Worm (Caenorhabditis elegans) whole organism, L1 larva: ENCODE results near the gene C10E2.2.

ENCODE experiments used
- C16A3.4 ChIP-seq: fragments of 150-350 bp; optimal IDR thresholded peaks from 2 replicates; lab custom pipeline; 2014; ENCODE audit warnings: missing biosample characterization, missing genetic modification characterization
- F16B12.6 ChIP-seq: fragments of 150-350 bp; optimal IDR thresholded peaks from 2 replicates; lab custom pipeline; 2014; ENCODE audit warnings: missing biosample characterization, missing genetic modification characterization
- Y116A8C.19 ChIP-seq: sonication (generic microtip); optimal IDR thresholded peaks from 2 replicates; lab custom pipeline; 2016; ENCODE audit warnings: missing compliant biosample characterization, missing genetic modification characterization, borderline replicate concordance
- alr-1 ChIP-seq: fragments of 200-800 bp; sonication (Bioruptor generic); optimal IDR thresholded peaks from 2 replicates; lab custom pipeline; 2018; ENCODE audit warnings: borderline replicate concordance, mild to moderate bottlenecking, missing genetic modification characterization, missing compliant biosample characterization
- ceh-8 ChIP-seq: fragments of 200-800 bp; sonication (Bioruptor generic); optimal IDR thresholded peaks from 2 replicates; lab custom pipeline; 2018; ENCODE audit warnings: mild to moderate bottlenecking, missing genetic modification characterization, moderate library complexity, missing compliant biosample characterization
- ceh-88 ChIP-seq: fragments of 200-800 bp; sonication (Bioruptor generic); IDR thresholded peaks from 2 replicates; pipeline ENCODE4 v1.3.6; 2022; ENCODE audit warnings: missing genetic modification characterization, missing compliant biosample characterization
- dpl-1 ChIP-seq, 3 experiments: fragments of 150-350 bp in 2 of 3; sonication (generic microtip) in 1 of 3; optimal IDR thresholded peaks; 2 replicates each; lab custom pipeline; 2014 to 2017; ENCODE audit warnings: missing biosample characterization in 3 of 3, missing genetic modification characterization in 3 of 3, missing genetic modification reagents in 3 of 3
- efl-1 ChIP-seq, 4 experiments: fragments of 150-350 bp; optimal IDR thresholded peaks in 3 of 4; peaks in 1 of 4; 1 replicate in 1 of 4; 2 replicates in 3 of 4; lab custom pipeline; 2014; ENCODE audit warnings: missing biosample characterization in 2 of 4, missing genetic modification characterization in 2 of 4, missing genetic modification reagents in 2 of 4
- egl-27 ChIP-seq, 2 experiments: fragments of 150-350 bp in 1 of 2; sonication (generic microtip); optimal IDR thresholded peaks; 3 replicates each; lab custom pipeline; 2017 to 2018; ENCODE audit warnings: missing biosample characterization in 2 of 2, missing genetic modification characterization in 2 of 2, missing genetic modification reagents in 2 of 2
- fkh-10 ChIP-seq: sonication (generic microtip); optimal IDR thresholded peaks from 2 replicates; lab custom pipeline; 2017; ENCODE audit warnings: missing biosample characterization, missing genetic modification reagents, missing genetic modification characterization
- fkh-4 ChIP-seq: sonication (generic microtip); optimal IDR thresholded peaks from 2 replicates; lab custom pipeline; 2016; ENCODE audit warnings: missing compliant biosample characterization, missing genetic modification characterization, borderline replicate concordance
- hlh-17 ChIP-seq: fragments of 200-800 bp; sonication (Bioruptor generic); optimal IDR thresholded peaks from 2 replicates; lab custom pipeline; 2018; ENCODE audit warnings: missing genetic modification characterization, mild to moderate bottlenecking, missing compliant biosample characterization, moderate library complexity, borderline replicate concordance
- hlh-4 ChIP-seq: sonication (generic microtip); optimal IDR thresholded peaks from 2 replicates; lab custom pipeline; 2016; ENCODE audit warnings: mild to moderate bottlenecking, missing genetic modification characterization, missing compliant biosample characterization
- hpl-2 ChIP-seq: fragments of 150-350 bp; optimal IDR thresholded peaks from 2 replicates; lab custom pipeline; 2014; ENCODE audit warnings: missing biosample characterization, missing genetic modification reagents, missing genetic modification characterization
- irx-1 ChIP-seq: sonication (generic microtip); optimal IDR thresholded peaks from 2 replicates; lab custom pipeline; 2016; ENCODE audit warnings: missing genetic modification characterization, missing compliant biosample characterization
- lin-13 ChIP-seq: fragments of 150-350 bp; optimal IDR thresholded peaks from 2 replicates; lab custom pipeline; 2014; ENCODE audit warnings: missing biosample characterization, missing genetic modification reagents, missing genetic modification characterization
- lin-14 ChIP-seq: fragments of 200-800 bp; sonication (Bioruptor generic); optimal IDR thresholded peaks from 2 replicates; lab custom pipeline; 2018; ENCODE audit warnings: mild to moderate bottlenecking, missing genetic modification characterization, moderate library complexity, missing compliant biosample characterization
- lin-15B ChIP-seq: fragments of 150-350 bp; sonication (generic microtip); optimal IDR thresholded peaks from 3 replicates; lab custom pipeline; 2014; ENCODE audit warnings: missing biosample characterization, missing genetic modification characterization
- nhr-20 ChIP-seq: sonication (generic microtip); optimal IDR thresholded peaks from 2 replicates; lab custom pipeline; 2016; ENCODE audit warnings: mild to moderate bottlenecking, missing genetic modification characterization, missing compliant biosample characterization
- nhr-71 ChIP-seq: sonication (generic microtip); optimal IDR thresholded peaks from 2 replicates; lab custom pipeline; 2016; ENCODE audit warnings: mild to moderate bottlenecking, missing genetic modification characterization, moderate library complexity, missing compliant biosample characterization
- nhr-84 ChIP-seq: sonication (generic microtip); optimal IDR thresholded peaks from 2 replicates; lab custom pipeline; 2017; ENCODE audit warnings: missing biosample characterization, missing genetic modification characterization
- nhr-85 ChIP-seq: sonication (generic microtip); peaks from one replicate; lab custom pipeline; 2016; ENCODE audit warnings: missing genetic modification characterization, inconsistent platforms, missing compliant biosample characterization
- pax-3 ChIP-seq: fragments of 200-800 bp; sonication (Bioruptor generic); optimal IDR thresholded peaks from 2 replicates; lab custom pipeline; 2018; ENCODE audit warnings: mild to moderate bottlenecking, missing genetic modification characterization, moderate library complexity, missing compliant biosample characterization
- pqm-1 ChIP-seq: sonication (generic microtip); optimal IDR thresholded peaks from 3 replicates; lab custom pipeline; 2017; ENCODE audit warnings: missing biosample characterization, missing genetic modification characterization
- rnt-1 ChIP-seq: sonication (generic microtip); optimal IDR thresholded peaks from 2 replicates; lab custom pipeline; 2016; ENCODE audit warnings: mild to moderate bottlenecking, missing genetic modification characterization, moderate library complexity, missing compliant biosample characterization
- skn-1 ChIP-seq: fragments of 150-350 bp; optimal IDR thresholded peaks from 2 replicates; lab custom pipeline; 2014; ENCODE audit warnings: missing biosample characterization, missing genetic modification characterization
- tlp-1 ChIP-seq: fragments of 150-350 bp; optimal IDR thresholded peaks from 2 replicates; lab custom pipeline; 2014; ENCODE audit warnings: missing biosample characterization, missing genetic modification characterization
- unc-130 ChIP-seq: fragments of 150-350 bp; optimal IDR thresholded peaks from 2 replicates; lab custom pipeline; 2017; ENCODE audit warnings: missing biosample characterization, missing genetic modification characterization, inconsistent platforms
- unc-62 ChIP-seq: fragments of 150-350 bp; optimal IDR thresholded peaks from 2 replicates; lab custom pipeline; 2014; ENCODE audit warnings: missing biosample characterization, missing genetic modification reagents, missing genetic modification characterization
- zag-1 ChIP-seq: fragments of 150-350 bp; optimal IDR thresholded peaks from 2 replicates; lab custom pipeline; 2014; ENCODE audit warnings: missing biosample characterization, missing genetic modification characterization
- zip-4 ChIP-seq: fragments of 200-800 bp; sonication (Bioruptor generic); optimal IDR thresholded peaks from 2 replicates; lab custom pipeline; 2018; ENCODE audit warnings: mild to moderate bottlenecking, missing genetic modification characterization, moderate library complexity, missing compliant biosample characterization
- ztf-4 ChIP-seq: fragments of 150-350 bp; optimal IDR thresholded peaks from 2 replicates; lab custom pipeline; 2014; ENCODE audit warnings: missing biosample characterization, missing genetic modification characterization

C10E2.2 gene

DNA sequence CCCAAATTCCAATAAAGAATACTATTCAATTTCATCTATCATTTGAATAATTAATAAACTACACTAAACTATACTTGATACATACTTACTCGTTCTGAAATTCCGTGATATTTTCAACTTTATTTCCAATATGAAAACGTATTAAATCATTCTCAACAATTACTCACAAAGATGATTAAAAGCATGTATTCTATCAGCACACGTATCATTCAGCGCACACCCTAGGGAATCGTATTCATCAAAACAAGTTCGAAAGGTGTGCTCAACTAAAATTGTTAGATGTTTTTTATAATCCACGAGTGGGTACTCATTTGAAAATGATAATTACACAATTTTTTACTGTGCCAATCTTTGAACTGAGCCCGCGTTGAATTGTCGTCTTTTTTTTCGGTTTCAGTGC is 17.5 kb downstream of the C10E2.2 start, which contains the start of gene C10E2.1:
TSS of gene C10E2.1 (plus strand) at position 301 of the 400 bp plus-strand sequence.
- TF ChIP-seq efl-1 (optimal IDR thresholded peaks at IDR 0.05; lab: Kevin White, UChicago) (no peak), efl-1 (GFP tag; optimal IDR thresholded peaks at IDR 0.05 in 1 of 2; lab: Kevin White, UChicago) (peak in 1 of 2 experiments; percentile 6), fkh-4 (tag; lab: Kevin White, UChicago) (no peak)

DNA sequence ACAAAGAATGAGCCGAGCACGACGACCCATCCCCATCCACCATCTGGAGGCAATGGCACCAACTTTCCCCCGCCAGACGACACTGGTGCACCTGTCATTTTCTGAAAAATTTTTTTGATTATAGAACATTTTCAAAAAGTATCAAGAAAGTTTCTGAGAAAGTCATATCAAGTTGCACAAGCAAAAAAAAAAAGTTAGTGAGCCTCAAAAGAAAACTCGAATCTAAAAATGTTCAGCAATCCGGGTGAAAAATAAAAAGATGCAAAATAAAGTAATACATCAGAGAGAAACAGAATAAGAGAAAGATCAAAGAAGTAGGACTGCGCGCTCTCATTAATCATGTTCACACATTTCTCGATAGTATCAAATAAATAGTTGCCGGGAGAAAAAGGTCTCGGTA is 25.4 kb downstream of the C10E2.2 start, which contains the start of gene mct-6:
TSS of gene mct-6 (minus strand) at position 101 of the 400 bp plus-strand sequence.
- TF ChIP-seq hlh-17 (GFP tag; lab: Kevin White, UChicago): no peak
- TF ChIP-seq tlp-1 (tag; lab: Kevin White, UChicago): no peak
- TF ChIP-seq zag-1 (tag; lab: Kevin White, UChicago): no peak
- TF ChIP-seq egl-27 (tag; optimal IDR thresholded peaks at IDR 0.05; lab: Kevin White, UChicago): no peak
- no peak for TF ChIP-seq nhr-20 (tag; lab: Kevin White, UChicago)
- TF ChIP-seq C16A3.4: no peak
- TF ChIP-seq nhr-71: no peak
- TF ChIP-seq F16B12.6: no peak
- no peak for TF ChIP-seq hpl-2
- peak; percentile 6 for TF ChIP-seq lin-14 (GFP tag; lab: Kevin White, UChicago)
- TF ChIP-seq hlh-4: no peak
- TF ChIP-seq efl-1 (optimal IDR thresholded peaks at IDR 0.05; lab: Kevin White, UChicago): no peak
- peak in 1 of 2 experiments; percentile 54 for TF ChIP-seq efl-1 (GFP tag; optimal IDR thresholded peaks at IDR 0.05 in 1 of 2; lab: Kevin White, UChicago)
- no peak for TF ChIP-seq nhr-84
- TF ChIP-seq ztf-4 (tag; lab: Kevin White, UChicago): no peak
- TF ChIP-seq nhr-85 (tag; lab: Kevin White, UChicago): peak; percentile 83

DNA sequence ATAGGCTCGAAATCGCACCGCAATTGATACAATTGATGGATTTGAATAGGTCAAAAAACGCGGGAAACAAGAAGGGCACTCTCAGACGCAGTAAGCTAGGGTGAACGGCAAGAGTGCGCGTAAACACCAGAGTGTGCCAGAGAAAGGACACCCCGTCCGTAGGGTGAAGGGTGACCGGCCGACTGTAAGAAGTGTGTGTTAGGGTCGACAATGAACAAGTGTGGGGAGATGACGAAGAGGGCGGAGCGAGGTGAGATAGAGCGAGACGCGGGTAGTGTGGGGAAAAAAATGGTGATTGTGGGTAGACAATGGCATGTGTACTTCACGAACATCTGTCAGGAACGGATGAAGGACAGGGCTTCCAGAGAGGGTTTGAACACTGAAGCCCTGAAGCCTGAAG is 25.9 kb downstream of the C10E2.2 start:
- no peak for TF ChIP-seq unc-130 (tag; lab: Kevin White, UChicago)
- TF ChIP-seq nhr-85 (tag; lab: Kevin White, UChicago): peak; percentile 34
- TF ChIP-seq efl-1 (optimal IDR thresholded peaks at IDR 0.05; lab: Kevin White, UChicago): no peak
- TF ChIP-seq efl-1 (GFP tag; optimal IDR thresholded peaks at IDR 0.05 in 1 of 2; lab: Kevin White, UChicago): peak in 1 of 2 experiments; percentile 43

DNA sequence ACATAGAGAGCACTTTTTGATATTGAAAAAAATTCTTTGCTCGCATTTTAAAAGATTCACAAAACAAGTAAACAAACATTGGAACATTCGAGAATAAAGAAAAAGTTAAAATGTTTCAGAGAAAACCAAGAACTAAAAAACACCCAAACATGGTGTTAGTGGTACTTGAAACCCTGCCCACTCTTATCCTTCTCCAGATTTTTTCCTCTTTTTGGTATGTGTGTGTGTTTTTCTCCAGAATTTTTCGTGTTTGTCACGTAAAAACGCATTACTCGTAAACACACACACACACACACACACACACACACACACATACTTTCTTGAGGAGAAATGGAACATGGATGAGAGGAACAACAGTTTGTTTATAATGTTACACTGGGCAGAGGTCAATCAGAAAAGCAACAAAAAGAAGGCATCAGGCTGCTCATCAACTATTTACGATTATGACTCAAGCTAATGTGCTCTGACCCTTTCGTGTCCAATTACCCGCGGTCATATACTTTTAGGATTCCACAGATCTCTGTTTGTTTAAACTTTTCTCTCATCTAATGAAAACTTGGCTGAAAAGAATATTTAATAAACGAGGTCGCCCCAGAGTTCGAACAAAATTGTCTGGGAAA is 27.2 kb downstream of the C10E2.2 start:
- no peak for TF ChIP-seq unc-62 (GFP tag; lab: Kevin White, UChicago)
- TF ChIP-seq pax-3 (tag; lab: Kevin White, UChicago): no peak
- TF ChIP-seq lin-14 (GFP tag; lab: Kevin White, UChicago): peak; percentile 22
- no peak for TF ChIP-seq dpl-1 (GFP tag; optimal IDR thresholded peaks at IDR 0.05; lab: Kevin White, UChicago)

DNA sequence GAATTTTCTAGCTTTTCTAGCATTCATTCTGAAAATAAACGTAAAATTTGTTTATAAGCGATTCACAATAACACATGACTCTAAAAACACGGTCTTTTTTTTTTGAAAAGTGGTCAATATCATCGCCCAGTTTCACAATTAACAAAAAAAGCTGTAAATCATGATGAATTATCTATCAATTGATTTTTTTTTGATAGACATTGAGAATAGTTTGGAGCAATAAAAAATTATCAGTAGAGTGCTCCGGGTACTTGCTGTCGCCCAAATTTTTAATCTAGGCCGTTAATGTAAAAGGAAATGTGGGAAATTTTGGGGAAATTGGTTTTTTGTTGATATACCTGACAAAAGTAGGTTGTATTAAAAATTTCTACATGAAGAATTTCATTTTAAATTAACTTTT is 28.4 kb downstream of the C10E2.2 start:
- TF ChIP-seq lin-13 (GFP tag; lab: Kevin White, UChicago) (no peak), pqm-1 (no peak), ceh-88 (GFP tag; lab: Robert Waterston, UW) (no peak), nhr-71 (no peak), Y116A8C.19 (no peak), skn-1 (no peak), lin-15B (tag; lab: Kevin White, UChicago) (no peak), fkh-10 (no peak), zag-1 (tag; lab: Kevin White, UChicago) (no peak), rnt-1 (tag; lab: Kevin White, UChicago) (no peak), nhr-20 (tag; lab: Kevin White, UChicago) (no peak), irx-1 (tag; lab: Kevin White, UChicago) (no peak), hpl-2 (no peak), alr-1 (tag; lab: Kevin White, UChicago) (no peak), zip-4 (GFP tag; lab: Kevin White, UChicago) (no peak), ceh-8 (no peak)
